Worm (Caenorhabditis elegans) whole organism, midembryonic: ENCODE results near the gene npr-2.

Experiments
- T22C8.4 ChIP-seq: fragments of 200-800 bp; sonication (Bioruptor generic); IDR thresholded peaks from 2 replicates; pipeline ENCODE4 v1.3.6; 2022; ENCODE audit warnings: missing genetic modification characterization, missing compliant biosample characterization
- cog-1 ChIP-seq: sonication (generic microtip); optimal IDR thresholded peaks from 2 replicates; lab custom pipeline; 2016; ENCODE audit warnings: missing genetic modification characterization, missing compliant biosample characterization
- flt-1 ChIP-seq: fragments of 200-800 bp; sonication (Bioruptor generic); IDR thresholded peaks from 2 replicates; pipeline ENCODE4 v1.3.6; 2022; ENCODE audit warnings: missing genetic modification characterization, missing compliant biosample characterization
- klf-2 ChIP-seq: fragments of 200-800 bp; sonication (Bioruptor generic); conservative IDR thresholded peaks from 2 replicates; pipeline ENCODE4 v1.3.6; 2022; ENCODE audit warnings: missing genetic modification reagents, missing genetic modification characterization, missing compliant biosample characterization
- med-1 ChIP-seq: sonication (generic microtip); optimal IDR thresholded peaks from 2 replicates; lab custom pipeline; 2017; ENCODE audit warnings: missing genetic modification characterization, mild to moderate bottlenecking, missing compliant biosample characterization, antibody characterized with exemption, missing genetic modification reagents; ENCODE audit not compliant: insufficient read depth
- ref-1 ChIP-seq: fragments of 200-800 bp; sonication (Bioruptor generic); conservative IDR thresholded peaks from 2 replicates; pipeline ENCODE4 v1.3.6; 2022; ENCODE audit warnings: missing genetic modification reagents, missing genetic modification characterization, missing compliant biosample characterization
- tab-1 ChIP-seq: fragments of 200-800 bp; sonication (Bioruptor generic); IDR thresholded peaks from 2 replicates; pipeline ENCODE4 v1.3.6; 2022; ENCODE audit warnings: missing genetic modification characterization, missing compliant biosample characterization
- ztf-23 ChIP-seq: fragments of 200-800 bp; sonication (Bioruptor generic); IDR thresholded peaks from 2 replicates; pipeline ENCODE4 v1.3.6; 2022; ENCODE audit warnings: missing genetic modification reagents, missing genetic modification characterization, missing compliant biosample characterization
- ztf-29 ChIP-seq: fragments of 200-800 bp; sonication (Bioruptor generic); IDR thresholded peaks from 2 replicates; pipeline ENCODE4 v1.3.6; 2022; ENCODE audit warnings: missing genetic modification reagents, missing genetic modification characterization, missing compliant biosample characterization

Gene npr-2

ce11 chrIV:9580021-9580420, at the start of gene npr-2:
Gene npr-2, minus strand, starts transcription at chrIV:9580121.
- TF ChIP-seq med-1 (no peak), T22C8.4 (GFP tag; lab: Robert Waterston, UW) (no peak), tab-1 (GFP tag; lab: Robert Waterston, UW) (no peak), ref-1 (GFP tag; lab: Robert Waterston, UW) (no peak), cog-1 (tag; lab: Kevin White, UChicago) (no peak), flt-1 (GFP tag; lab: Robert Waterston, UW) (no peak), ztf-23 (GFP tag; lab: Robert Waterston, UW) (no peak), klf-2 (no peak), ztf-29 (GFP tag; lab: Robert Waterston, UW) (no peak)

- TF ChIP-seq T22C8.4 (GFP tag; lab: Robert Waterston, UW) (no peak), flt-1 (GFP tag; lab: Robert Waterston, UW) (no peak), ztf-23 (GFP tag; lab: Robert Waterston, UW) (no peak), med-1 (no peak), klf-2 (no peak), cog-1 (tag; lab: Kevin White, UChicago) (no peak), ztf-29 (GFP tag; lab: Robert Waterston, UW) (no peak), tab-1 (GFP tag; lab: Robert Waterston, UW) (no peak), ref-1 (GFP tag; lab: Robert Waterston, UW) (no peak)
Measured at ce11 chrIV:9627033-9627432, 47.1 kb upstream of the npr-2 start.

ce11 chrIV:9625829-9626228, 45.9 kb upstream of the npr-2 start:
- TF ChIP-seq ref-1 (GFP tag; lab: Robert Waterston, UW) (no peak), ztf-23 (GFP tag; lab: Robert Waterston, UW) (no peak), klf-2 (no peak), cog-1 (tag; lab: Kevin White, UChicago) (no peak), flt-1 (GFP tag; lab: Robert Waterston, UW) (no peak), ztf-29 (GFP tag; lab: Robert Waterston, UW) (no peak), T22C8.4 (GFP tag; lab: Robert Waterston, UW) (no peak), med-1 (no peak), tab-1 (GFP tag; lab: Robert Waterston, UW) (no peak)

ce11 chrIV:9624977-9625376, 45.1 kb upstream of the npr-2 start, which contains the start of gene W09C2.10:
Gene W09C2.10, minus strand, starts transcription at chrIV:9625077.
- TF ChIP-seq tab-1 (GFP tag; lab: Robert Waterston, UW) (no peak), ztf-23 (GFP tag; lab: Robert Waterston, UW) (no peak), ref-1 (GFP tag; lab: Robert Waterston, UW) (no peak), ztf-29 (GFP tag; lab: Robert Waterston, UW) (no peak), cog-1 (tag; lab: Kevin White, UChicago) (no peak), T22C8.4 (GFP tag; lab: Robert Waterston, UW) (no peak), med-1 (no peak), klf-2 (no peak), flt-1 (GFP tag; lab: Robert Waterston, UW) (no peak)

ce11 chrIV:9624275-9624674, 44.4 kb upstream of the npr-2 start, which contains the start of gene W09C2.8:
Gene W09C2.8, minus strand, starts transcription at chrIV:9624375.
- TF ChIP-seq klf-2 (no peak), tab-1 (GFP tag; lab: Robert Waterston, UW) (no peak), ref-1 (GFP tag; lab: Robert Waterston, UW) (no peak), flt-1 (GFP tag; lab: Robert Waterston, UW) (no peak)

ce11 chrIV:9623269-9623668, 43.3 kb upstream of the npr-2 start, which contains the start of gene W09C2.9:
Gene W09C2.9, minus strand, starts transcription at chrIV:9623369.
- TF ChIP-seq T22C8.4 (GFP tag; lab: Robert Waterston, UW) (no peak), med-1 (no peak), klf-2 (no peak), ref-1 (GFP tag; lab: Robert Waterston, UW) (no peak), cog-1 (tag; lab: Kevin White, UChicago) (no peak), ztf-23 (GFP tag; lab: Robert Waterston, UW) (no peak), tab-1 (GFP tag; lab: Robert Waterston, UW) (no peak), ztf-29 (GFP tag; lab: Robert Waterston, UW) (no peak)

- TF ChIP-seq T22C8.4 (GFP tag; lab: Robert Waterston, UW) (no peak), ref-1 (GFP tag; lab: Robert Waterston, UW) (no peak), med-1 (no peak), tab-1 (GFP tag; lab: Robert Waterston, UW) (no peak), klf-2 (no peak), ztf-23 (GFP tag; lab: Robert Waterston, UW) (no peak), ztf-29 (GFP tag; lab: Robert Waterston, UW) (no peak), cog-1 (tag; lab: Kevin White, UChicago) (no peak), flt-1 (GFP tag; lab: Robert Waterston, UW) (no peak)
Measured at ce11 chrIV:9622272-9622671, 42.4 kb upstream of the npr-2 start, which contains the start of gene W09C2.7. Gene W09C2.7, minus strand, starts transcription at chrIV:9622372.

ce11 chrIV:9618836-9619235, 38.9 kb upstream of the npr-2 start:
- TF ChIP-seq T22C8.4 (GFP tag; lab: Robert Waterston, UW), result no peak
- TF ChIP-seq ref-1 (GFP tag; lab: Robert Waterston, UW), result no peak
- no peak for TF ChIP-seq tab-1 (GFP tag; lab: Robert Waterston, UW)
- TF ChIP-seq klf-2, result no peak
- TF ChIP-seq med-1, result no peak
- TF ChIP-seq flt-1 (GFP tag; lab: Robert Waterston, UW), result no peak
- TF ChIP-seq ztf-29 (GFP tag; lab: Robert Waterston, UW), result no peak

ce11 chrIV:9618015-9618414, 38.1 kb upstream of the npr-2 start:
- TF ChIP-seq flt-1 (GFP tag; lab: Robert Waterston, UW) (no peak), cog-1 (tag; lab: Kevin White, UChicago) (no peak), ztf-23 (GFP tag; lab: Robert Waterston, UW) (no peak), ztf-29 (GFP tag; lab: Robert Waterston, UW) (no peak), klf-2 (no peak), med-1 (no peak), ref-1 (GFP tag; lab: Robert Waterston, UW) (no peak), tab-1 (GFP tag; lab: Robert Waterston, UW) (no peak), T22C8.4 (GFP tag; lab: Robert Waterston, UW) (no peak)

ce11 chrIV:9617358-9617757, 37.4 kb upstream of the npr-2 start:
- TF ChIP-seq flt-1 (GFP tag; lab: Robert Waterston, UW) (0 out of 2 replicates have a peak, but pooled peaks have one; percentile 25), klf-2 (no peak), med-1 (no peak)
